Worm (Caenorhabditis elegans): ENCODE measurements around the gene R186.3.
A peak's percentile ranks its signal among the peaks of the same experiment; 100 is the strongest.

Gene R186.3

ce11 chrV:13000068-13000467 lies 33.1 kb upstream of the R186.3 start (continued):
- TF ChIP-seq tlf-1 (GFP tag; optimal IDR thresholded peaks at IDR 0.05): peak; percentile 12

- TF ChIP-seq B0035.1 (tag; optimal IDR thresholded peaks at IDR 0.05) (no peak), F33H1.4 (GFP tag; IDR thresholded peaks at IDR 0.05) (no peak), K12H6.12 (tag; optimal IDR thresholded peaks at IDR 0.05) (no peak), mxl-1 (tag; optimal IDR thresholded peaks at IDR 0.05) (no peak)
These were observed 32.5 kb upstream of the R186.3 start, which contains the start of gene far-4 for ce11 chrV:12999559-12999958. Gene far-4, minus strand, starts transcription at chrV:12999659.

ce11 chrV:12997422-12997821 lies 30.4 kb upstream of the R186.3 start, which contains the start of gene far-3:
Gene far-3, minus strand, starts transcription at chrV:12997522.
- TF ChIP-seq F52B5.7 (tag; optimal IDR thresholded peaks at IDR 0.05) (no peak), ztf-3 (GFP tag; optimal IDR thresholded peaks at IDR 0.05) (no peak), hsf-1 (GFP tag; IDR thresholded peaks at IDR 0.05) (no peak), sdz-38 (tag; optimal IDR thresholded peaks at IDR 0.05) (no peak), ccch-3 (GFP tag; optimal IDR thresholded peaks at IDR 0.05) (no peak)

DNA sequence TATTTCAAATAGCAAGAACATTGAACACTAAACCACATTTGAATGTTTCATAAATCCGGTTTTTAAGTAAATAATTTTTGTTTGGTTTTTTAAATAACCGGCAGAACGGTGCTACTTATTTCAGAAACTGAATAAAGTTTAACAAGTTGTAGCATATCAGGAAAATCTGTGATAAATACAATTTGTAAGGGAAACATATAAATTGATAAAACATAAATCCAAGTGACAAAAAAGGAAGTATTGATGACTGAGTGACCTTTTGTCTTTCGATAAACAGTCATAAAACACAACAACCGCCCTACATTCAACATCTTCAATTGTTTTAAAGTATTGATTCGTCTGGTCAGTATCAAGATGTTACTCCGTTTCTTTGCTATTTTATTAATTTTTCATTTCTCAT lies 28.3 kb upstream of the R186.3 start, which contains the start of gene far-5:
TSS of gene far-5 (plus strand) at position 301 of the 400 bp plus-strand sequence.
- TF ChIP-seq ekl-4 (GFP tag; IDR thresholded peaks at IDR 0.05): no peak
- TF ChIP-seq let-526 (GFP tag; IDR thresholded peaks at IDR 0.05): no peak
- no peak for TF ChIP-seq cebp-1 (GFP tag; IDR thresholded peaks at IDR 0.05)
- no peak for TF ChIP-seq cebp-1 (tag; optimal IDR thresholded peaks at IDR 0.05)
- no peak for TF ChIP-seq nhr-80 (tag; optimal IDR thresholded peaks at IDR 0.05)
- TF ChIP-seq attf-5 (GFP tag; optimal IDR thresholded peaks at IDR 0.05): no peak
- TF ChIP-seq ztf-22 (GFP tag; optimal IDR thresholded peaks at IDR 0.05): no peak

DNA sequence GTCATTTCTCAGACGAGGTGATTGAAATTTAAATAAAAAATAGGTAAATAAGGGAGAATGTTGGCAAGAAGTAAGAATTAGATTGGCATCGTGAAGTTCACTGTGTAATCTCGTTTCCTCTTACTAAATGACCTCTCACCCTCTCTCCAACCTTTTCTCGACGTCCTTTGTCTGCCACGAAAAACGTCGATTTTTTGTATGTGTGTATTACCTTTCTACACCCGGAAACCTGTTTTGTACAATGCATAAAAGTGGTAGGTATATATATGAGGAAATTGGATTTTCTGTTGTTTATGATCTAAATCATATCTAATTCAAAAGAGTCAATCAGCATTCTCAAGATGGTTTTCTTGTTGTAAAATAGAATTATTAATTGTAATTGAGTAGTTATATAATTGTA lies 25.9 kb upstream of the R186.3 start, which contains the start of the genes F15B9.11 and dsl-7:
TSS of gene F15B9.11 (minus strand) at position 5 of the 400 bp plus-strand sequence.
TSS of gene dsl-7 (plus strand) at position 260 of the 400 bp plus-strand sequence.
- TF ChIP-seq ztf-6 (GFP tag; IDR thresholded peaks at IDR 0.05) (no peak), nhr-90 (tag; optimal IDR thresholded peaks at IDR 0.05) (no peak), fkh-3 (tag; optimal IDR thresholded peaks at IDR 0.05) (no peak), akir-1 (GFP tag; optimal IDR thresholded peaks at IDR 0.05) (no peak), rcor-1 (GFP tag; IDR thresholded peaks at IDR 0.05) (no peak), K12H6.12 (tag; optimal IDR thresholded peaks at IDR 0.05) (no peak), ztf-25 (GFP tag; IDR thresholded peaks at IDR 0.05) (no peak), snpc-1.3 (tag; optimal IDR thresholded peaks at IDR 0.05; ENCODE audit: insufficient read depth) (no peak)

DNA sequence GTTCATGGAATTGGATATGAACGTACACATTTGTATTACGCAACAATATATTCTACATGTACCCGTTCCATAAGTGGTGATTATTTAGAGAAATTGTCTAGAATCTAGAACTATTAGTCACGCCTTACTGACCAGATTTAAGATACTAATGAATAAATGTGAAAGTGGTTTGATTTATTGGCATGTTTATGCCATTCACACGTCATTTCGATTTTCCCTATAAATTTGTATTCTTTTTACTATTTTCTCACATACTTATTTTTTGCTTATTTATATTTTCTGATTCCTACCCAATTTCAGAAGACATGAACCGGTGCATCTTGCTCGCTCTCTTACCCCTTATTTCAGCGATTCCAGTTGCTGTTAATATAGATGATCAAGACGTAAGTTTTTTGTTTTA lies 21.2 kb upstream of the R186.3 start, which contains the start of gene F15B9.8:
TSS of gene F15B9.8 (plus strand) at position 301 of the 400 bp plus-strand sequence.
- TF ChIP-seq mel-28 (tag; optimal IDR thresholded peaks at IDR 0.05; ENCODE audit: borderline replicate concordance) (no peak), zfh-2 (GFP tag; conservative IDR thresholded peaks at IDR 0.05) (no peak), B0336.3 (GFP tag; IDR thresholded peaks at IDR 0.05) (no peak), lin-54 (GFP tag; optimal IDR thresholded peaks at IDR 0.05) (no peak), ztf-28 (GFP tag; IDR thresholded peaks at IDR 0.05) (no peak), aptf-3 (GFP tag; IDR thresholded peaks at IDR 0.05) (no peak), F22D6.2 (tag; optimal IDR thresholded peaks at IDR 0.05) (no peak), ztf-26 (tag; optimal IDR thresholded peaks at IDR 0.05) (no peak), egrh-3 (GFP tag; IDR thresholded peaks at IDR 0.05) (no peak), somi-1 (GFP tag; optimal IDR thresholded peaks at IDR 0.05) (no peak), Y53G8AR.9 (GFP tag; conservative IDR thresholded peaks at IDR 0.05) (no peak), F10E7.11 (tag; optimal IDR thresholded peaks at IDR 0.05) (no peak), B0019.2 (GFP tag; conservative IDR thresholded peaks at IDR 0.05) (no peak), hmg-20 (GFP tag; IDR thresholded peaks at IDR 0.05) (no peak)

Measured in whole organism, young adult.